Fruit fly (Drosophila melanogaster): ENCODE data around the gene RhoGAP15B.

RhoGAP15B gene

dm6 chrX:16968148-16968823 lies 25.2 kb downstream of the RhoGAP15B start, which contains the start of gene Ubr1 (continued):
- TF ChIP-seq dan (GFP tag; IDR thresholded peaks at IDR 0.05) (no peak), CG10979 (tag; optimal IDR thresholded peaks at IDR 0.05) (no peak), CG6683 (GFP tag; optimal IDR thresholded peaks at IDR 0.05) (no peak), CG15269 (tag; optimal IDR thresholded peaks at IDR 0.05) (no peak), CG14050 (GFP tag; IDR thresholded peaks at IDR 0.05) (no peak), bcd (GFP tag; optimal IDR thresholded peaks at IDR 0.05) (peak; percentile 9), CkIIα-i1 (GFP tag; IDR thresholded peaks at IDR 0.05) (no peak), Dip3 (GFP tag; optimal IDR thresholded peaks at IDR 0.05) (no peak), CG4360 (GFP tag; IDR thresholded peaks at IDR 0.05) (no peak), CG10565 (GFP tag; optimal IDR thresholded peaks at IDR 0.05) (no peak), Dref (GFP tag; IDR thresholded peaks at IDR 0.05) (peak; percentile 99), Sry-δ (GFP tag; optimal IDR thresholded peaks at IDR 0.05) (peak; percentile 86), CrebB (tag; optimal IDR thresholded peaks at IDR 0.05) (no peak), zfh2 (GFP tag; optimal IDR thresholded peaks at IDR 0.05) (no peak), Ravus (GFP tag; IDR thresholded peaks at IDR 0.05) (no peak), kah (GFP tag; optimal IDR thresholded peaks at IDR 0.05) (no peak), CG17359 (tag; optimal IDR thresholded peaks at IDR 0.05) (peak; percentile 0), CG12299 (tag; optimal IDR thresholded peaks at IDR 0.05) (no peak), CG15514 (GFP tag; optimal IDR thresholded peaks at IDR 0.05) (peak; percentile 75), Eip74EF (GFP tag; optimal IDR thresholded peaks at IDR 0.05) (peak in 1 of 2 experiments; percentile 41), ATbp (GFP tag; optimal IDR thresholded peaks at IDR 0.05) (no peak), CG6689 (GFP tag; IDR thresholded peaks at IDR 0.05) (no peak), CG13894 (tag; optimal IDR thresholded peaks at IDR 0.05) (peak; percentile 45), CG31224 (GFP tag; IDR thresholded peaks at IDR 0.05) (no peak), caup (GFP tag; optimal IDR thresholded peaks at IDR 0.05; ENCODE audit: severe bottlenecking) (no peak), phol (tag; optimal IDR thresholded peaks at IDR 0.05) (peak; percentile 73), CG10209 (GFP tag; optimal IDR thresholded peaks at IDR 0.05) (no peak), tap (tag; optimal IDR thresholded peaks at IDR 0.05) (no peak), Oaz (GFP tag; IDR thresholded peaks at IDR 0.05) (no peak), mld (GFP tag; IDR thresholded peaks at IDR 0.05; ENCODE audit: partially characterized antibody) (peak; percentile 96), hkb (optimal IDR thresholded peaks at IDR 0.05) (no peak), hkb (GFP tag; IDR thresholded peaks at IDR 0.05) (no peak), Xrp1 (GFP tag; IDR thresholded peaks at IDR 0.05) (no peak), CG9932 (GFP tag; IDR thresholded peaks at IDR 0.05) (peak; percentile 47; the same call in 1 of the 2 replicates), CG34224 (GFP tag; IDR thresholded peaks at IDR 0.05; ENCODE audit: partially characterized antibody) (peak; percentile 92), Atf6 (GFP tag; IDR thresholded peaks at IDR 0.05) (no peak), CG15073 (GFP tag; optimal IDR thresholded peaks at IDR 0.05) (no peak), CG11504 (tag; optimal IDR thresholded peaks at IDR 0.05) (no peak), HmgD (GFP tag; optimal IDR thresholded peaks at IDR 0.05) (peak; percentile 85), ewg (GFP tag; optimal IDR thresholded peaks at IDR 0.05) (no peak), BEAF-32 (GFP tag; optimal IDR thresholded peaks at IDR 0.05) (peak; percentile 90), gsb-n (tag; optimal IDR thresholded peaks at IDR 0.05) (peak; percentile 34), yki (optimal IDR thresholded peaks at IDR 0.05) (no peak), CG6175 (GFP tag; IDR thresholded peaks at IDR 0.05) (no peak), sqz (GFP tag; optimal IDR thresholded peaks at IDR 0.05) (peak; percentile 62), pan (optimal IDR thresholded peaks at IDR 0.05) (no peak), pan (GFP tag; optimal IDR thresholded peaks at IDR 0.05 in 1 of 2, IDR thresholded peaks at IDR 0.05 in 1 of 2) (no peak), Scr (GFP tag; IDR thresholded peaks at IDR 0.05; ENCODE audit: partially characterized antibody) (peak; percentile 88), tin (GFP tag; optimal IDR thresholded peaks at IDR 0.05) (no peak), sob (GFP tag; IDR thresholded peaks at IDR 0.05) (peak; percentile 45)

Measured in whole organism, embryonic.